Worm (Caenorhabditis elegans) whole organism, late embryonic: ENCODE results near the gene C54D10.13.

Experiments
- C38D4.7 ChIP-seq: fragments of 200-800 bp; sonication (Bioruptor generic); optimal IDR thresholded peaks from 2 replicates; lab custom pipeline; 2018; ENCODE audit warnings: mild to moderate bottlenecking, missing genetic modification characterization, moderate library complexity, missing compliant biosample characterization
- K02D7.2 ChIP-seq: sonication (generic microtip); optimal IDR thresholded peaks from 2 replicates; lab custom pipeline; 2017; ENCODE audit warnings: mild to moderate bottlenecking, missing genetic modification characterization, missing compliant biosample characterization
- T23F11.4 ChIP-seq: fragments of 200-800 bp; sonication (Bioruptor generic); optimal IDR thresholded peaks from 2 replicates; lab custom pipeline; 2018; ENCODE audit warnings: mild to moderate bottlenecking, missing genetic modification characterization, missing compliant biosample characterization
- Y22D7AL.16 ChIP-seq: sonication (generic microtip); optimal IDR thresholded peaks from 2 replicates; lab custom pipeline; 2016; ENCODE audit warnings: missing genetic modification characterization, missing compliant biosample characterization
- ahr-1 ChIP-seq: sonication (generic microtip); optimal IDR thresholded peaks from 2 replicates; lab custom pipeline; 2016; ENCODE audit warnings: missing genetic modification characterization, missing compliant biosample characterization
- ama-1 ChIP-seq: fragments of 150-350 bp; optimal IDR thresholded peaks from 2 replicates; lab custom pipeline; 2014
- ceh-14 ChIP-seq: sonication (generic microtip); optimal IDR thresholded peaks from 2 replicates; lab custom pipeline; 2016; ENCODE audit warnings: missing genotype, missing genetic modification characterization, missing compliant biosample characterization
- ceh-18 ChIP-seq: sonication (generic microtip); optimal IDR thresholded peaks from 2 replicates; lab custom pipeline; 2016; ENCODE audit warnings: missing genetic modification characterization, missing compliant biosample characterization
- ceh-19 ChIP-seq: fragments of 200-800 bp; sonication (Bioruptor generic); optimal IDR thresholded peaks from 2 replicates; lab custom pipeline; 2018; ENCODE audit warnings: mild to moderate bottlenecking, missing genetic modification characterization, missing compliant biosample characterization
- ceh-34 ChIP-seq: sonication (generic microtip); optimal IDR thresholded peaks from 2 replicates; lab custom pipeline; 2016; ENCODE audit warnings: mild to moderate bottlenecking, missing genetic modification characterization, missing compliant biosample characterization
- ceh-6 ChIP-seq: fragments of 200-800 bp; sonication (Bioruptor generic); optimal IDR thresholded peaks from 2 replicates; lab custom pipeline; 2018; ENCODE audit warnings: mild to moderate bottlenecking, missing genetic modification characterization, missing compliant biosample characterization
- ceh-9 ChIP-seq: sonication (generic microtip); optimal IDR thresholded peaks from 2 replicates; lab custom pipeline; 2016; ENCODE audit warnings: mild to moderate bottlenecking, missing genetic modification characterization, inconsistent platforms, missing compliant biosample characterization
- che-1 ChIP-seq: sonication (generic microtip); optimal IDR thresholded peaks from 2 replicates; lab custom pipeline; 2016; ENCODE audit warnings: mild to moderate bottlenecking, missing genetic modification characterization, missing compliant biosample characterization
- dmd-4 ChIP-seq: sonication (generic microtip); optimal IDR thresholded peaks from 2 replicates; lab custom pipeline; 2016; ENCODE audit warnings: borderline replicate concordance, missing genetic modification characterization, missing compliant biosample characterization
- elt-2 ChIP-seq: sonication (generic microtip); optimal IDR thresholded peaks from 2 replicates; lab custom pipeline; 2016; ENCODE audit warnings: missing genetic modification reagents, missing genetic modification characterization, missing compliant biosample characterization
- fax-1 ChIP-seq: sonication (generic microtip); optimal IDR thresholded peaks from 2 replicates; lab custom pipeline; 2016; ENCODE audit warnings: missing genotype, missing genetic modification characterization, missing compliant biosample characterization
- fkh-10 ChIP-seq: fragments of 150-350 bp; optimal IDR thresholded peaks from 2 replicates; lab custom pipeline; 2014; ENCODE audit warnings: missing biosample characterization, missing genetic modification reagents, missing genetic modification characterization
- fkh-6 ChIP-seq: sonication (generic microtip); optimal IDR thresholded peaks from 2 replicates; lab custom pipeline; 2016; ENCODE audit warnings: missing genetic modification characterization, missing compliant biosample characterization
- hlh-13 ChIP-seq: fragments of 200-800 bp; sonication (Bioruptor generic); optimal IDR thresholded peaks from 2 replicates; lab custom pipeline; 2018; ENCODE audit warnings: mild to moderate bottlenecking, missing genetic modification characterization, missing compliant biosample characterization
- hlh-15 ChIP-seq: sonication (generic microtip); optimal IDR thresholded peaks from 2 replicates; lab custom pipeline; 2016; ENCODE audit warnings: missing genetic modification characterization, missing compliant biosample characterization
- hlh-6 ChIP-seq: sonication (generic microtip); optimal IDR thresholded peaks from 2 replicates; lab custom pipeline; 2016; ENCODE audit warnings: missing genotype, missing genetic modification characterization, missing compliant biosample characterization
- lin-11 ChIP-seq: fragments of 200-800 bp; sonication (Bioruptor generic); optimal IDR thresholded peaks from 2 replicates; lab custom pipeline; 2018; ENCODE audit warnings: mild to moderate bottlenecking, missing genetic modification characterization, missing compliant biosample characterization
- mec-3 ChIP-seq: sonication (generic microtip); optimal IDR thresholded peaks from 2 replicates; lab custom pipeline; 2016; ENCODE audit warnings: borderline replicate concordance, missing genetic modification characterization, missing compliant biosample characterization
- nfya-1 ChIP-seq: sonication (generic microtip); optimal IDR thresholded peaks from 2 replicates; lab custom pipeline; 2017; ENCODE audit warnings: missing genetic modification characterization, mild to moderate bottlenecking, missing compliant biosample characterization, antibody characterized with exemption, moderate library complexity
- nhr-11 ChIP-seq: fragments of 150-350 bp; optimal IDR thresholded peaks from 2 replicates; lab custom pipeline; 2014; ENCODE audit warnings: missing biosample characterization, missing genetic modification characterization
- npax-4 ChIP-seq: sonication (generic microtip); optimal IDR thresholded peaks from 2 replicates; lab custom pipeline; 2016; ENCODE audit warnings: missing genetic modification characterization, missing compliant biosample characterization
- odd-2 ChIP-seq: sonication (generic microtip); optimal IDR thresholded peaks from 2 replicates; lab custom pipeline; 2017; ENCODE audit warnings: antibody characterized with exemption, mild to moderate bottlenecking, missing genetic modification characterization, missing compliant biosample characterization
- pax-1 ChIP-seq: fragments of 150-350 bp; optimal IDR thresholded peaks from 2 replicates; lab custom pipeline; 2014; ENCODE audit warnings: missing biosample characterization, missing genetic modification characterization
- pha-2 ChIP-seq: sonication (generic microtip); optimal IDR thresholded peaks from 2 replicates; lab custom pipeline; 2017; ENCODE audit warnings: mild to moderate bottlenecking, missing genetic modification characterization, missing compliant biosample characterization
- pha-4 ChIP-seq: fragments of 150-350 bp; optimal IDR thresholded peaks from 2 replicates; lab custom pipeline; 2018; ENCODE audit warnings: missing biosample characterization, missing genetic modification reagents, missing genetic modification characterization
- pqm-1 ChIP-seq: sonication (generic microtip); optimal IDR thresholded peaks from 2 replicates; lab custom pipeline; 2016; ENCODE audit warnings: missing genetic modification characterization, missing compliant biosample characterization
- rnt-1 ChIP-seq: sonication (generic microtip); optimal IDR thresholded peaks from 2 replicates; lab custom pipeline; 2016; ENCODE audit warnings: missing genetic modification characterization, missing compliant biosample characterization
- sdc-2 ChIP-seq: sonication (generic microtip); optimal IDR thresholded peaks from 2 replicates; lab custom pipeline; 2016; ENCODE audit warnings: missing genotype, missing genetic modification characterization, missing compliant biosample characterization
- sox-2 ChIP-seq: fragments of 200-800 bp; sonication (Bioruptor generic); IDR thresholded peaks from 2 replicates; pipeline ENCODE4 v1.3.6; 2022; ENCODE audit warnings: missing genetic modification reagents, missing genetic modification characterization, missing compliant biosample characterization
- sox-4 ChIP-seq: sonication (generic microtip); optimal IDR thresholded peaks from 2 replicates; lab custom pipeline; 2017; ENCODE audit warnings: mild to moderate bottlenecking, missing genetic modification characterization, inconsistent platforms, missing compliant biosample characterization
- tbx-7 ChIP-seq: sonication (generic microtip); optimal IDR thresholded peaks from 2 replicates; lab custom pipeline; 2016; ENCODE audit warnings: missing genotype, missing genetic modification characterization, missing compliant biosample characterization
- ttx-3 ChIP-seq: sonication (generic microtip); optimal IDR thresholded peaks from 2 replicates; lab custom pipeline; 2016; ENCODE audit warnings: missing genetic modification reagents, missing genetic modification characterization, missing compliant biosample characterization
- unc-3 ChIP-seq, 2 experiments: fragments of 200-800 bp in 1 of 2; sonication (Bioruptor generic) in 1 of 2; sonication (generic microtip) in 1 of 2; conservative IDR thresholded peaks in 1 of 2; optimal IDR thresholded peaks in 1 of 2; 2 replicates each; pipeline versions ENCODE4 v1.3.6 to Lab custom; 2016 to 2022; ENCODE audit warnings: missing compliant biosample characterization in 2 of 2, missing genetic modification characterization in 2 of 2, missing genetic modification reagents in 1 of 2
- unc-42 ChIP-seq: sonication (generic microtip); optimal IDR thresholded peaks from 2 replicates; lab custom pipeline; 2016; ENCODE audit warnings: missing genotype, missing genetic modification characterization, missing compliant biosample characterization
- unc-86 ChIP-seq: sonication (generic microtip); optimal IDR thresholded peaks from 2 replicates; lab custom pipeline; 2016; ENCODE audit warnings: missing genetic modification characterization, missing compliant biosample characterization
- zip-5 ChIP-seq: sonication (generic microtip); optimal IDR thresholded peaks from 2 replicates; lab custom pipeline; 2016; ENCODE audit warnings: missing genetic modification characterization, missing compliant biosample characterization

Gene C54D10.13

DNA sequence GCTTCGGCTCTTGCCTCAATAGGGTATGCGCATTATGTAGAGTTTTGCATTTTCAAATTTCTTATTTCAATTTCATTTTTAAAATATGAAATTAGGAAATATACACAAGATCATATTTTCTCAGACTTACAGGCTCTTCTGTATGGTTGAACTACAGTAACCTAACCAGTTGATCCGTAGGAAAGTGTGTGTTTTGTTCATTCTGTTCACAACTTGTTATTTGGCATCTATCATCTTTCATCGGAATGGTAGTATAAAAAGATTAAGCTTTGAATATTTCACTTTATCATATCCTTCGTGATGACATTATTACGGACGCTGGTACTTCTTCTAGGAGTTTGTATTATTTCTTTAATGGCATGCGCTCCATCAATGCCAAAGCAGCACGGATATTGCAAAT lies 26.2 kb downstream of the C54D10.13 start, which contains the start of gene K01D12.10:
K01D12.10 (plus strand) TSS at position 301 of the 400 bp plus-strand sequence.
- TF ChIP-seq unc-42 (no peak), ceh-19 (GFP tag; lab: Kevin White, UChicago) (no peak), Y22D7AL.16 (tag; lab: Kevin White, UChicago) (no peak), hlh-13 (no peak), ttx-3 (no peak), ahr-1 (tag; lab: Kevin White, UChicago) (no peak), lin-11 (tag; lab: Kevin White, UChicago) (no peak), pha-2 (tag; lab: Kevin White, UChicago) (no peak), elt-2 (tag; lab: Kevin White, UChicago) (no peak), ama-1 (no peak), pqm-1 (no peak), ceh-34 (tag; lab: Kevin White, UChicago) (no peak), sdc-2 (tag; lab: Kevin White, UChicago) (no peak), sox-2 (no peak), fkh-10 (GFP tag; lab: Kevin White, UChicago) (no peak), dmd-4 (tag; lab: Kevin White, UChicago) (no peak), sox-4 (no peak), T23F11.4 (GFP tag; lab: Kevin White, UChicago) (no peak), npax-4 (tag; lab: Kevin White, UChicago) (no peak), tbx-7 (no peak)
- TF ChIP-seq, all 69 proteins: peak for 0

DNA sequence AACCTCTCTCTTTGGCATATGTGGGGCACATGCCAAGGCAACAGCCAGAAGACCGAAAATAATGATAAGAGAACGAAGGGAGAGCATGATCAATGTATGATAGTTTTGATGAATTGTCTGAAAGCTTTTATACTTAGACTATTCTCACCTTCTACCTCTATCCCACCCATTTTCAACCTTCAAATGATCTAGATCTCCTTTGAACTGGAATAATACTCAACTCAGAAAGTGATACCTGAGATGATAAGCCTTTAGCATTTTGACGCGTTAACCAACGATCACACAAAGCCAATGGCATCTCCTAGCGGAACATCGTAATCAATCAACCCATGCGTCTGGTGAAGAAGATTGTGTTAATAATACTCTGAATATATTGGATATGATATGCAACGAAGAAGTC lies 27.5 kb downstream of the C54D10.13 start, which contains the start of gene K01D12.9:
K01D12.9 (minus strand) TSS at position 101 of the 400 bp plus-strand sequence.
- TF ChIP-seq hlh-15 (tag; lab: Kevin White, UChicago) (no peak), ceh-34 (tag; lab: Kevin White, UChicago) (no peak), ceh-14 (tag; lab: Kevin White, UChicago) (no peak), ahr-1 (tag; lab: Kevin White, UChicago) (no peak), lin-11 (tag; lab: Kevin White, UChicago) (no peak), T23F11.4 (GFP tag; lab: Kevin White, UChicago) (no peak), zip-5 (no peak), mec-3 (tag; lab: Kevin White, UChicago) (no peak)
- TF ChIP-seq, all 69 proteins: peak for 0

DNA sequence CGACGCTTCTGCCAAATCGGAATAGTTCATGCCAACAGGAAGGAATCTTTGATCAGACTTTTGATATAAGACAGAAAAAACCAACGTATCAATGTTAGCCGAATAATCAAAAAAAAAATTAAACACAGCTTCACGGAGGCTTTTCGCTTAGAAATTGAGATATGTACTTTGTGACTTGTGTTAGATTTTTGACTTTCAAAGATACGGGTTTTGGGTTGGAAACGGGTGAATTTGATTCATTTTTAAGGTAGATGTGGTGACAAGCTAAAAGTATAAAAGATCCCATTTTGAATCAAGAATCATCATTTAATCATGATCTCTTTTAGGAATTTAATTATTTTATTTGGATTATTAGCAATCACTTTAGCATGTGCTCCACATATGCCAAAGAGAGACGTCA lies 29.7 kb downstream of the C54D10.13 start, which contains the start of gene K01D12.8:
K01D12.8 (plus strand) TSS at position 301 of the 400 bp plus-strand sequence.
- TF ChIP-seq fax-1 (tag; lab: Kevin White, UChicago) (no peak), sdc-2 (tag; lab: Kevin White, UChicago) (no peak), unc-3 (GFP tag; conservative IDR thresholded peaks at IDR 0.05; lab: Robert Waterston, UW) (no peak), unc-3 (tag; optimal IDR thresholded peaks at IDR 0.05; lab: Kevin White, UChicago) (no peak), rnt-1 (tag; lab: Kevin White, UChicago) (no peak), che-1 (tag; lab: Kevin White, UChicago) (no peak), zip-5 (no peak), unc-86 (tag; lab: Kevin White, UChicago) (no peak), hlh-6 (tag; lab: Kevin White, UChicago) (no peak), nfya-1 (tag; lab: Kevin White, UChicago) (no peak), nhr-11 (tag; lab: Kevin White, UChicago) (no peak), odd-2 (no peak), sox-2 (no peak), ceh-34 (tag; lab: Kevin White, UChicago) (no peak)

DNA sequence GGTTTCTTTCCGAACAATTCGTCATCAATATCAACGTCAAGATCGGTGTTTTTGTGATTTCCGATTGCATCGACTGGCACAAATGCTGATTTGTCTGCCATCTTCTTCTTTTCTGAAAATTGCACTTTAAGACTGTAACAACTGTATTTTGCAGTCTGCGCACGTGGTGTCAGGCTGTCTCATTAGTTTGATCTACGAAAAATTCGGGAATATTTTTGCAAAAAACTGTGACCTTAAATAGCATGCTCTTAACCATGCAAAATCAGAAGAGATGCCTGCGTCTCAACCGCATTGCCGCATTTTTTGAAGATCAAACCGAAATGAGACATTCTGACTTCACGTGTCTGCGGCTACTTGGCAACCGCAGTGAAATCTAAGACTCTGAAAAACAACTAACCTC lies 30.7 kb downstream of the C54D10.13 start, which contains the start of gene K01D12.7:
K01D12.7 (minus strand) TSS at position 101 of the 400 bp plus-strand sequence.
- no peak for TF ChIP-seq C38D4.7 (GFP tag; lab: Kevin White, UChicago)
- TF ChIP-seq fkh-10 (GFP tag; lab: Kevin White, UChicago): no peak
- TF ChIP-seq elt-2 (tag; lab: Kevin White, UChicago): no peak
- TF ChIP-seq K02D7.2 (tag; lab: Kevin White, UChicago): no peak
- no peak for TF ChIP-seq che-1 (tag; lab: Kevin White, UChicago)
- no peak for TF ChIP-seq fax-1 (tag; lab: Kevin White, UChicago)
- TF ChIP-seq odd-2: no peak
- TF ChIP-seq pha-4 (tag; lab: Kevin White, UChicago): no peak
- no peak for TF ChIP-seq mec-3 (tag; lab: Kevin White, UChicago)
- TF ChIP-seq fkh-6 (tag; lab: Kevin White, UChicago): no peak
- TF ChIP-seq ceh-18 (tag; lab: Kevin White, UChicago): no peak
- TF ChIP-seq sdc-2 (tag; lab: Kevin White, UChicago): no peak
- TF ChIP-seq ceh-9 (tag; lab: Kevin White, UChicago): no peak
- TF ChIP-seq pax-1 (tag; lab: Kevin White, UChicago): no peak
- no peak for TF ChIP-seq ceh-6 (GFP tag; lab: Kevin White, UChicago)
- TF ChIP-seq nhr-11 (tag; lab: Kevin White, UChicago): no peak
